Worm (Caenorhabditis elegans): ENCODE results near the gene fbxa-209.

Gene fbxa-209

DNA sequence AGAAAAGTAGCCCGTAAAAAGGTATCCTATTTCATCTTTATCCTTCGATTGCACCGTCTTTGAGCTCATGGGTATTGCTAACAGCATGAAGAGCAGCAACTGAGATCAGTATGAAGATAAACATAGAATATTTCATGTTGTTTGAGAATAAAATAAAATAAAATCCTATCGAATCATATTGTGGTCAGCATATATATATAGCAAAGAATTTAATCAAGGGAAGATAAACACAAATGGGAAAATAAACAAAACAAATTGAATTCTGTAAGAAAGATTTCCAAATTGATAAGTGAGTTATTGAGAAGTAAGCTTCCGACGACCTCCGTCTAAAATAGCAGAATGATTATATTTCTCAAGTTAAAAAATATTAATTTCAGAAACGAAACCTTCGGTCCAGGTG is 16.9 kb upstream of the fbxa-209 start, which contains the start of gene T26H5.10:
Gene T26H5.10 (minus strand): TSS at position 101 of the 400 bp plus-strand sequence.
- TF ChIP-seq nhr-11 (tag; optimal IDR thresholded peaks at IDR 0.05) = no peak
- TF ChIP-seq K09A11.1 (tag; optimal IDR thresholded peaks at IDR 0.05; ENCODE audit: insufficient read depth) = no peak
- no peak for TF ChIP-seq dmd-4 (tag; optimal IDR thresholded peaks at IDR 0.05; ENCODE audit: borderline replicate concordance)
- TF ChIP-seq pha-2 (tag; optimal IDR thresholded peaks at IDR 0.05) = no peak
- TF ChIP-seq mec-3 (tag; optimal IDR thresholded peaks at IDR 0.05; ENCODE audit: borderline replicate concordance) = no peak
- TF ChIP-seq nhr-232 (tag; optimal IDR thresholded peaks at IDR 0.05) = no peak
- TF ChIP-seq elt-4 (tag; optimal IDR thresholded peaks at IDR 0.05) = no peak
- TF ChIP-seq ceh-30 (tag; optimal IDR thresholded peaks at IDR 0.05) = no peak
- TF ChIP-seq unc-3 (GFP tag; conservative IDR thresholded peaks at IDR 0.05) = no peak
- no peak for TF ChIP-seq unc-3 (tag; optimal IDR thresholded peaks at IDR 0.05)
- no peak for TF ChIP-seq C08G9.2 (tag; optimal IDR thresholded peaks at IDR 0.05)

DNA sequence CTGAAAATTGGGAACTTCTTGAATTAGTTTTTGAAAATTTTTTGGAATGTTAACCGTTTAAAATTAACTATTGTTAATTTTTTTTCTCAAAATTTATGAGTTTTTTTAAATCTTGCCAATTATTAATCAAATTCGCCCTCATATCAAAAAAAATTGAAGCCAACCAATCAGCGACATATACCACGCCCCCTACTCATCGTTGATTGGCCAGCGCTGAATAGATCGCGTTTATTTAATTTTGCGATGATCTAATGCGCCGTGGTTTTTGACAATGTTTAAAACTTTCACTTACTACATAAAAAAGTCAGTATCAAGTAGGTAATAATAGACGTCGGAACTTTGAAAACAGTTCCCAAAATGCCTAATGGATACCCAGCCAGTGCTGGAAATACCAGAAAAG is 15.5 kb upstream of the fbxa-209 start:
- no peak for TF ChIP-seq gmeb-2 (tag; optimal IDR thresholded peaks at IDR 0.05)
- peak; percentile 68 for TF ChIP-seq nfya-1 (tag; optimal IDR thresholded peaks at IDR 0.05)

DNA sequence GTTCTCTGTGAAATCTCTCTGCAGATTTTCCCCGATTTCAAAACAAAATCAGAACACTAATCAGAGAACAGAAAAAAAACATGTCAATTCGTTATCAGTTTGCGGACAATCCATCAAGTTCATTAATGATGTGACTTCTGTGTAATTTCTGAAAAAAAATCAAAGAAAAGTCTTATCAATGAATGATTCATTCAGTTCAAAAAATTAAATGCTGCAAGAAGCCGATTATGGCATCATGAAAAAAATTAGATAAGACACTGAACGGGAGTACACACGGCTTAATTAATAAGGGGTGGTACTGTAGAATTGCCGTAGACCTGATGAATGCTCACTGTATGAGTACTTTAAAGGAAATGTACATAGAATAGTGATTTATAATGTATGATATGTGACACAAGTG is 9.3 kb upstream of the fbxa-209 start:
- TF ChIP-seq sox-4 (tag; optimal IDR thresholded peaks at IDR 0.05) (no peak), pha-4 (tag; optimal IDR thresholded peaks at IDR 0.05) (no peak), lim-6 (tag; optimal IDR thresholded peaks at IDR 0.05) (no peak), mec-3 (tag; optimal IDR thresholded peaks at IDR 0.05; ENCODE audit: borderline replicate concordance) (no peak), pag-3 (tag; optimal IDR thresholded peaks at IDR 0.05; ENCODE audit: borderline replicate concordance) (no peak), ceh-19 (GFP tag; optimal IDR thresholded peaks at IDR 0.05) (no peak), che-1 (tag; optimal IDR thresholded peaks at IDR 0.05) (no peak), ceh-34 (tag; optimal IDR thresholded peaks at IDR 0.05) (no peak), ama-1 (optimal IDR thresholded peaks at IDR 0.05) (no peak), hlh-13 (GFP tag; optimal IDR thresholded peaks at IDR 0.05) (no peak), ceh-30 (tag; optimal IDR thresholded peaks at IDR 0.05) (no peak), K09A11.1 (tag; optimal IDR thresholded peaks at IDR 0.05; ENCODE audit: insufficient read depth) (no peak), C38D4.7 (GFP tag; optimal IDR thresholded peaks at IDR 0.05) (no peak), ceh-18 (tag; optimal IDR thresholded peaks at IDR 0.05) (no peak), fkh-10 (GFP tag; optimal IDR thresholded peaks at IDR 0.05) (no peak), ceh-48 (tag; optimal IDR thresholded peaks at IDR 0.05) (no peak), unc-86 (tag; optimal IDR thresholded peaks at IDR 0.05) (no peak), dmd-4 (tag; optimal IDR thresholded peaks at IDR 0.05; ENCODE audit: borderline replicate concordance) (no peak), gmeb-2 (tag; optimal IDR thresholded peaks at IDR 0.05) (no peak)

DNA sequence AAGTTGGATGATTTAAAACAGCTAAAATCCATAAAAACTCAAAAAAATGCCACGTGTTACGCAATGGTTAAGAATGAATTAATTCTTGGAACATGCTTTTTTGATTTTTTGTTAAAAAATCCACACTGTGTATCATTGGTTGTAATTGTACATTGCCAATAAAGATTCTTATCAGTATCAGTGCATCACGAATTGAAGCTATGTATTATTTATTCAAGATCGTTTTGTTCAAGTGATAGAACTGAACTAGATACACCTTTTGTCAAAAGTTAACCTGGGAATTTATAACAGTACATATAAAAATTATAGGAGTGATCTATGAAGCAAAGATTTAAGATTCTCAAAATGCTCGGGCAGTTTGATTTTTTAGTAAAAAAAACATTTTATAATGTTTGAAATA is 7.8 kb upstream of the fbxa-209 start:
- TF ChIP-seq Y22D7AL.16 (tag; optimal IDR thresholded peaks at IDR 0.05) (no peak), ceh-14 (tag; optimal IDR thresholded peaks at IDR 0.05) (no peak), mec-3 (tag; optimal IDR thresholded peaks at IDR 0.05; ENCODE audit: borderline replicate concordance) (no peak), ama-1 (optimal IDR thresholded peaks at IDR 0.05) (no peak), dve-1 (tag; optimal IDR thresholded peaks at IDR 0.05) (no peak), odd-2 (tag; optimal IDR thresholded peaks at IDR 0.05) (no peak), ceh-30 (tag; optimal IDR thresholded peaks at IDR 0.05) (no peak), dmd-4 (tag; optimal IDR thresholded peaks at IDR 0.05; ENCODE audit: borderline replicate concordance) (no peak), fkh-10 (GFP tag; optimal IDR thresholded peaks at IDR 0.05) (no peak), F13H6.1 (tag; optimal IDR thresholded peaks at IDR 0.05) (no peak), sox-4 (tag; optimal IDR thresholded peaks at IDR 0.05) (no peak), C08G9.2 (tag; optimal IDR thresholded peaks at IDR 0.05) (no peak), K09A11.1 (tag; optimal IDR thresholded peaks at IDR 0.05; ENCODE audit: insufficient read depth) (no peak), ceh-34 (tag; optimal IDR thresholded peaks at IDR 0.05) (no peak), ceh-6 (GFP tag; optimal IDR thresholded peaks at IDR 0.05) (no peak), hlh-13 (GFP tag; optimal IDR thresholded peaks at IDR 0.05) (no peak)

DNA sequence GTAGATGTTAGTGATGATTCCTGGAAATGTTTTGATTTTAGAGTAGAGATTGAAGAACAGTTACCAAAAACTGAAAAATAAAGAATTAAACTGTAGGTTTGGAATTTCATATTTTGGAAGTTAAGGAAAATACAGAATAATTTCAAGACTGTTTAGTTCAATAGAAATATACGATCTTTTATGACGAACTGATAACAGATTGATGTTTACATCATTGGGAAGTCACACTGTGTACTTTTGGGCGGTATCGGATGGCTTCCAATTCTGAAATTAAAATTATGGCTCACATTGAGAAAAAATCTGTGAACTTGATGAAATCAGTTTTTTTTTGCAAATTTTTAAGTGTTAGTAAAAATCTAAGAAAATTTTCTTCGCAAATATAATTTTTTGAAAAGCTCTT is 5.6 kb upstream of the fbxa-209 start, which contains the start of gene T26H5.8:
Gene T26H5.8 (minus strand): TSS at position 270 of the 400 bp plus-strand sequence.
- no peak for TF ChIP-seq rnt-1 (tag; optimal IDR thresholded peaks at IDR 0.05)
- no peak for TF ChIP-seq zip-5 (tag; optimal IDR thresholded peaks at IDR 0.05)
- no peak for TF ChIP-seq elt-4 (tag; optimal IDR thresholded peaks at IDR 0.05)
- no peak for TF ChIP-seq ceh-18 (tag; optimal IDR thresholded peaks at IDR 0.05)
- no peak for TF ChIP-seq madf-2 (tag; optimal IDR thresholded peaks at IDR 0.05)
- no peak for TF ChIP-seq pros-1 (tag; optimal IDR thresholded peaks at IDR 0.05)
- TF ChIP-seq nfya-1 (tag; optimal IDR thresholded peaks at IDR 0.05) = no peak
- no peak for TF ChIP-seq ceh-48 (tag; optimal IDR thresholded peaks at IDR 0.05)
- TF ChIP-seq ceh-9 (tag; optimal IDR thresholded peaks at IDR 0.05) = no peak
- no peak for TF ChIP-seq pat-9 (tag; optimal IDR thresholded peaks at IDR 0.05)
- no peak for TF ChIP-seq hlh-6 (tag; optimal IDR thresholded peaks at IDR 0.05)
- TF ChIP-seq lin-11 (tag; optimal IDR thresholded peaks at IDR 0.05) = no peak
- TF ChIP-seq fkh-6 (tag; optimal IDR thresholded peaks at IDR 0.05) = no peak
- no peak for TF ChIP-seq nhr-232 (tag; optimal IDR thresholded peaks at IDR 0.05)
- no peak for TF ChIP-seq Y22D7AL.16 (tag; optimal IDR thresholded peaks at IDR 0.05)
- TF ChIP-seq ttx-3 (tag; optimal IDR thresholded peaks at IDR 0.05) = no peak
- no peak for TF ChIP-seq pha-4 (tag; optimal IDR thresholded peaks at IDR 0.05)
- no peak for TF ChIP-seq npax-4 (tag; optimal IDR thresholded peaks at IDR 0.05)
